Worm (Caenorhabditis elegans) whole organism, late embryonic: Measurements from ENCODE around the gene msp-81.
"Not testable (repeated sequence)": the region's sequence is repeated elsewhere in the genome, so short reads cannot be mapped to it uniquely, and the experiment has no call there.

Experiments
- C08G9.2 ChIP-seq: sonication (generic microtip); optimal IDR thresholded peaks from 2 replicates; lab custom pipeline; 2016; ENCODE audit warnings: mild to moderate bottlenecking, missing genetic modification characterization, moderate library complexity, missing compliant biosample characterization
- K02D7.2 ChIP-seq: sonication (generic microtip); optimal IDR thresholded peaks from 2 replicates; lab custom pipeline; 2017; ENCODE audit warnings: mild to moderate bottlenecking, missing genetic modification characterization, missing compliant biosample characterization
- K09A11.1 ChIP-seq: sonication (generic microtip); optimal IDR thresholded peaks from 2 replicates; lab custom pipeline; 2017; ENCODE audit warnings: antibody characterized with exemption, mild to moderate bottlenecking, missing genetic modification characterization, missing compliant biosample characterization; ENCODE audit not compliant: insufficient read depth
- ama-1 ChIP-seq: fragments of 150-350 bp; optimal IDR thresholded peaks from 2 replicates; lab custom pipeline; 2014
- ceh-18 ChIP-seq: sonication (generic microtip); optimal IDR thresholded peaks from 2 replicates; lab custom pipeline; 2016; ENCODE audit warnings: missing genetic modification characterization, missing compliant biosample characterization
- ceh-2 ChIP-seq: sonication (generic microtip); optimal IDR thresholded peaks from 2 replicates; lab custom pipeline; 2016; ENCODE audit warnings: missing genotype, missing genetic modification characterization, missing compliant biosample characterization
- ceh-30 ChIP-seq: fragments of 150-350 bp; optimal IDR thresholded peaks from 2 replicates; lab custom pipeline; 2014; ENCODE audit warnings: missing biosample characterization, missing genetic modification characterization
- ceh-34 ChIP-seq: sonication (generic microtip); optimal IDR thresholded peaks from 2 replicates; lab custom pipeline; 2016; ENCODE audit warnings: mild to moderate bottlenecking, missing genetic modification characterization, missing compliant biosample characterization
- ceh-45 ChIP-seq: fragments of 200-800 bp; sonication (Bioruptor generic); IDR thresholded peaks from 2 replicates; pipeline ENCODE4 v1.3.6; 2022; ENCODE audit warnings: missing genetic modification reagents, missing genetic modification characterization, missing compliant biosample characterization
- che-1 ChIP-seq: sonication (generic microtip); optimal IDR thresholded peaks from 2 replicates; lab custom pipeline; 2016; ENCODE audit warnings: mild to moderate bottlenecking, missing genetic modification characterization, missing compliant biosample characterization
- dmd-4 ChIP-seq: sonication (generic microtip); optimal IDR thresholded peaks from 2 replicates; lab custom pipeline; 2016; ENCODE audit warnings: borderline replicate concordance, missing genetic modification characterization, missing compliant biosample characterization
- elt-2 ChIP-seq: sonication (generic microtip); optimal IDR thresholded peaks from 2 replicates; lab custom pipeline; 2016; ENCODE audit warnings: missing genetic modification reagents, missing genetic modification characterization, missing compliant biosample characterization
- elt-4 ChIP-seq: sonication (generic microtip); optimal IDR thresholded peaks from 2 replicates; lab custom pipeline; 2016; ENCODE audit warnings: missing genetic modification characterization, missing compliant biosample characterization
- ets-4 ChIP-seq: sonication (generic microtip); optimal IDR thresholded peaks from 2 replicates; lab custom pipeline; 2016; ENCODE audit warnings: missing genetic modification characterization, missing compliant biosample characterization
- fax-1 ChIP-seq: sonication (generic microtip); optimal IDR thresholded peaks from 2 replicates; lab custom pipeline; 2016; ENCODE audit warnings: missing genotype, missing genetic modification characterization, missing compliant biosample characterization
- fkh-10 ChIP-seq: fragments of 150-350 bp; optimal IDR thresholded peaks from 2 replicates; lab custom pipeline; 2014; ENCODE audit warnings: missing biosample characterization, missing genetic modification reagents, missing genetic modification characterization
- gmeb-2 ChIP-seq: sonication (generic microtip); optimal IDR thresholded peaks from 2 replicates; lab custom pipeline; 2016; ENCODE audit warnings: missing genetic modification characterization, inconsistent platforms, missing compliant biosample characterization
- hlh-15 ChIP-seq: sonication (generic microtip); optimal IDR thresholded peaks from 2 replicates; lab custom pipeline; 2016; ENCODE audit warnings: missing genetic modification characterization, missing compliant biosample characterization
- hlh-30 ChIP-seq: sonication (generic microtip); optimal IDR thresholded peaks from 2 replicates; lab custom pipeline; 2017; ENCODE audit warnings: antibody characterized with exemption, missing genetic modification characterization, missing compliant biosample characterization; ENCODE audit not compliant: insufficient read depth
- mec-3 ChIP-seq: sonication (generic microtip); optimal IDR thresholded peaks from 2 replicates; lab custom pipeline; 2016; ENCODE audit warnings: borderline replicate concordance, missing genetic modification characterization, missing compliant biosample characterization
- nfya-1 ChIP-seq: sonication (generic microtip); optimal IDR thresholded peaks from 2 replicates; lab custom pipeline; 2017; ENCODE audit warnings: missing genetic modification characterization, mild to moderate bottlenecking, missing compliant biosample characterization, antibody characterized with exemption, moderate library complexity
- nhr-11 ChIP-seq: fragments of 150-350 bp; optimal IDR thresholded peaks from 2 replicates; lab custom pipeline; 2014; ENCODE audit warnings: missing biosample characterization, missing genetic modification characterization
- npax-4 ChIP-seq: sonication (generic microtip); optimal IDR thresholded peaks from 2 replicates; lab custom pipeline; 2016; ENCODE audit warnings: missing genetic modification characterization, missing compliant biosample characterization
- odd-2 ChIP-seq: sonication (generic microtip); optimal IDR thresholded peaks from 2 replicates; lab custom pipeline; 2017; ENCODE audit warnings: antibody characterized with exemption, mild to moderate bottlenecking, missing genetic modification characterization, missing compliant biosample characterization
- pag-3 ChIP-seq: sonication (generic microtip); optimal IDR thresholded peaks from 2 replicates; lab custom pipeline; 2016; ENCODE audit warnings: missing compliant biosample characterization, missing genetic modification characterization, borderline replicate concordance
- pax-1 ChIP-seq: fragments of 150-350 bp; optimal IDR thresholded peaks from 2 replicates; lab custom pipeline; 2014; ENCODE audit warnings: missing biosample characterization, missing genetic modification characterization
- pha-4 ChIP-seq: fragments of 150-350 bp; optimal IDR thresholded peaks from 2 replicates; lab custom pipeline; 2018; ENCODE audit warnings: missing biosample characterization, missing genetic modification reagents, missing genetic modification characterization
- pqm-1 ChIP-seq: sonication (generic microtip); optimal IDR thresholded peaks from 2 replicates; lab custom pipeline; 2016; ENCODE audit warnings: missing genetic modification characterization, missing compliant biosample characterization
- pros-1 ChIP-seq: fragments of 150-350 bp; optimal IDR thresholded peaks from 2 replicates; lab custom pipeline; 2014; ENCODE audit warnings: missing biosample characterization, missing genetic modification reagents, missing genetic modification characterization
- sdc-2 ChIP-seq: sonication (generic microtip); optimal IDR thresholded peaks from 2 replicates; lab custom pipeline; 2016; ENCODE audit warnings: missing genotype, missing genetic modification characterization, missing compliant biosample characterization
- sox-2 ChIP-seq: fragments of 200-800 bp; sonication (Bioruptor generic); IDR thresholded peaks from 2 replicates; pipeline ENCODE4 v1.3.6; 2022; ENCODE audit warnings: missing genetic modification reagents, missing genetic modification characterization, missing compliant biosample characterization
- sox-4 ChIP-seq: sonication (generic microtip); optimal IDR thresholded peaks from 2 replicates; lab custom pipeline; 2017; ENCODE audit warnings: mild to moderate bottlenecking, missing genetic modification characterization, inconsistent platforms, missing compliant biosample characterization
- syd-9 ChIP-seq: sonication (generic microtip); optimal IDR thresholded peaks from 2 replicates; lab custom pipeline; 2016; ENCODE audit warnings: mild to moderate bottlenecking, missing genetic modification characterization, moderate library complexity, missing compliant biosample characterization
- tbx-2 ChIP-seq: sonication (generic microtip); optimal IDR thresholded peaks from 2 replicates; lab custom pipeline; 2016; ENCODE audit warnings: missing genetic modification characterization, missing compliant biosample characterization
- unc-3 ChIP-seq, 2 experiments: fragments of 200-800 bp in 1 of 2; sonication (Bioruptor generic) in 1 of 2; sonication (generic microtip) in 1 of 2; conservative IDR thresholded peaks in 1 of 2; optimal IDR thresholded peaks in 1 of 2; 2 replicates each; pipeline versions ENCODE4 v1.3.6 to Lab custom; 2016 to 2022; ENCODE audit warnings: missing compliant biosample characterization in 2 of 2, missing genetic modification characterization in 2 of 2, missing genetic modification reagents in 1 of 2
- unc-42 ChIP-seq: sonication (generic microtip); optimal IDR thresholded peaks from 2 replicates; lab custom pipeline; 2016; ENCODE audit warnings: missing genotype, missing genetic modification characterization, missing compliant biosample characterization
- unc-86 ChIP-seq: sonication (generic microtip); optimal IDR thresholded peaks from 2 replicates; lab custom pipeline; 2016; ENCODE audit warnings: missing genetic modification characterization, missing compliant biosample characterization
- ztf-16 ChIP-seq: sonication (generic microtip); optimal IDR thresholded peaks from 2 replicates; lab custom pipeline; 2017; ENCODE audit warnings: missing genetic modification characterization, missing compliant biosample characterization

msp-81 gene

ce11 chrIV:9840984-9841590 lies 4.9 kb upstream of the msp-81 start, which contains the start of the genes kin-24 and msp-56:
kin-24 (minus strand) TSS chrIV:9841084.
msp-56 (plus strand) TSS chrIV:9841540.
- TF ChIP-seq pag-3 (tag; lab: Kevin White, UChicago) (no peak), fax-1 (tag; lab: Kevin White, UChicago) (no peak), ceh-34 (tag; lab: Kevin White, UChicago) (no peak), pha-4 (no peak), ceh-2 (tag; lab: Kevin White, UChicago) (no peak), syd-9 (tag; lab: Kevin White, UChicago) (no peak), che-1 (tag; lab: Kevin White, UChicago) (no peak), fkh-10 (no peak), elt-4 (tag; lab: Kevin White, UChicago) (no peak), hlh-15 (tag; lab: Kevin White, UChicago) (no peak), ztf-16 (tag; lab: Kevin White, UChicago) (no peak), nfya-1 (tag; lab: Kevin White, UChicago) (no peak), odd-2 (tag; lab: Kevin White, UChicago) (no peak), unc-42 (tag; lab: Kevin White, UChicago) (no peak), unc-3 (GFP tag; conservative IDR thresholded peaks at IDR 0.05; lab: Robert Waterston, UW) (no peak), unc-3 (tag; optimal IDR thresholded peaks at IDR 0.05; lab: Kevin White, UChicago) (no peak), npax-4 (tag; lab: Kevin White, UChicago) (no peak), ets-4 (tag; lab: Kevin White, UChicago) (no peak), K09A11.1 (no peak), K02D7.2 (tag; lab: Kevin White, UChicago) (no peak)
- TF ChIP-seq, all 69 proteins: peak for 0

ce11 chrIV:9837349-9837748 lies 1.1 kb upstream of the msp-81 start, which contains the start of gene msp-10:
msp-10 (plus strand) TSS chrIV:9837649.
- not testable (repeated sequence) for TF ChIP-seq pros-1 (tag; lab: Kevin White, UChicago); unc-86 (tag; lab: Kevin White, UChicago); sox-4

- TF ChIP-seq mec-3 (tag; lab: Kevin White, UChicago), result no peak
- no peak for TF ChIP-seq C08G9.2 (tag; lab: Kevin White, UChicago)
- no peak for TF ChIP-seq hlh-30 (tag; lab: Kevin White, UChicago)
- TF ChIP-seq nfya-1 (tag; lab: Kevin White, UChicago), result no peak
- no peak for TF ChIP-seq sdc-2 (tag; lab: Kevin White, UChicago)
- TF ChIP-seq ceh-30 (tag; lab: Kevin White, UChicago), result no peak
- no peak for TF ChIP-seq gmeb-2 (tag; lab: Kevin White, UChicago)
- TF ChIP-seq nhr-11 (tag; lab: Kevin White, UChicago), result no peak
- no peak for TF ChIP-seq npax-4 (tag; lab: Kevin White, UChicago)
- TF ChIP-seq ceh-18 (tag; lab: Kevin White, UChicago), result no peak
- TF ChIP-seq pqm-1 (tag; lab: Kevin White, UChicago), result no peak
- TF ChIP-seq dmd-4, result no peak
- no peak for TF ChIP-seq elt-2 (tag; lab: Kevin White, UChicago)
- no peak for TF ChIP-seq K09A11.1
- no peak for TF ChIP-seq sox-2 (GFP tag; lab: Robert Waterston, UW)
- TF ChIP-seq, all 69 proteins: peak for 0
These were observed 2.9 kb downstream of the msp-81 start for ce11 chrIV:9833337-9833736.

- no peak for TF ChIP-seq ama-1
- TF ChIP-seq elt-2 (tag; lab: Kevin White, UChicago), result no peak
- no peak for TF ChIP-seq pax-1 (tag; lab: Kevin White, UChicago)
- no peak for TF ChIP-seq K09A11.1
- no peak for TF ChIP-seq sox-4
- TF ChIP-seq tbx-2 (tag; lab: Kevin White, UChicago), result no peak
- no peak for TF ChIP-seq fax-1 (tag; lab: Kevin White, UChicago)
- TF ChIP-seq pag-3 (tag; lab: Kevin White, UChicago), result no peak
- TF ChIP-seq unc-42 (tag; lab: Kevin White, UChicago), result no peak
- no peak for TF ChIP-seq hlh-15 (tag; lab: Kevin White, UChicago)
- TF ChIP-seq ceh-45 (GFP tag; lab: Robert Waterston, UW), result no peak
These were observed 3.6 kb downstream of the msp-81 start, which contains the start of gene kin-21 for ce11 chrIV:9832586-9832985. kin-21 (plus strand) TSS chrIV:9832886.
